Worm (Caenorhabditis elegans) whole organism, L4 larva: ENCODE results near the gene F40F9.3.

Experiments
- R02D3.7 ChIP-seq: fragments of 150-350 bp; sonication (generic microtip); optimal IDR thresholded peaks from 3 replicates; lab custom pipeline; 2014; ENCODE audit warnings: missing biosample characterization, missing genetic modification characterization
- ZK337.2 ChIP-seq: fragments of 200-800 bp; sonication (Bioruptor generic); IDR thresholded peaks from 2 replicates; pipeline ENCODE4 v1.3.6; 2022; ENCODE audit warnings: missing genetic modification reagents, missing genetic modification characterization, missing compliant biosample characterization
- arid-1 ChIP-seq: fragments of 200-800 bp; sonication (Bioruptor generic); conservative IDR thresholded peaks from 2 replicates; pipeline ENCODE4 v1.3.6; 2022; ENCODE audit warnings: missing genetic modification reagents, missing genetic modification characterization, missing compliant biosample characterization
- dmd-8 ChIP-seq: fragments of 200-800 bp; sonication (Bioruptor generic); IDR thresholded peaks from 2 replicates; pipeline ENCODE4 v1.3.6; 2022; ENCODE audit warnings: missing genetic modification characterization, missing compliant biosample characterization
- dpl-1 ChIP-seq: fragments of 150-350 bp; optimal IDR thresholded peaks from 2 replicates; lab custom pipeline; 2014; ENCODE audit warnings: missing biosample characterization, missing genetic modification reagents, missing genetic modification characterization
- fkh-10 ChIP-seq: fragments of 150-350 bp; optimal IDR thresholded peaks from 2 replicates; lab custom pipeline; 2014; ENCODE audit warnings: missing biosample characterization, missing genetic modification reagents, missing genetic modification characterization
- gei-8 ChIP-seq: fragments of 200-800 bp; sonication (Bioruptor generic); optimal IDR thresholded peaks from 2 replicates; lab custom pipeline; 2018; ENCODE audit warnings: mild to moderate bottlenecking, missing genetic modification characterization, missing compliant biosample characterization
- hlh-11 ChIP-seq: fragments of 200-800 bp; sonication (Bioruptor generic); optimal IDR thresholded peaks from 2 replicates; lab custom pipeline; 2018; ENCODE audit warnings: mild to moderate bottlenecking, missing genetic modification characterization, missing compliant biosample characterization
- hlh-30 ChIP-seq: sonication (generic microtip); optimal IDR thresholded peaks from 2 replicates; lab custom pipeline; 2017; ENCODE audit warnings: antibody characterized with exemption, mild to moderate bottlenecking, missing genetic modification characterization, missing compliant biosample characterization; ENCODE audit not compliant: insufficient read depth
- lim-7 ChIP-seq: fragments of 200-800 bp; sonication (Bioruptor generic); IDR thresholded peaks from 2 replicates; pipeline ENCODE4 v1.3.6; 2022; ENCODE audit warnings: missing genetic modification characterization, missing compliant biosample characterization
- lin-29 ChIP-seq: fragments of 200-800 bp; sonication (Bioruptor generic); IDR thresholded peaks from 2 replicates; pipeline ENCODE4 v1.3.6; 2022; ENCODE audit warnings: missing genetic modification reagents, missing genetic modification characterization, missing compliant biosample characterization
- lin-38 ChIP-seq: fragments of 200-800 bp; sonication (Bioruptor generic); IDR thresholded peaks from 2 replicates; pipeline ENCODE4 v1.3.6; 2022; ENCODE audit warnings: missing genetic modification reagents, missing genetic modification characterization, missing compliant biosample characterization
- lir-3 ChIP-seq: sonication (generic microtip); optimal IDR thresholded peaks from 2 replicates; lab custom pipeline; 2016; ENCODE audit warnings: mild to moderate bottlenecking, missing genetic modification characterization, missing compliant biosample characterization
- mdl-1 ChIP-seq, 2 experiments: fragments of 150-350 bp in 1 of 2; sonication (generic microtip) in 1 of 2; optimal IDR thresholded peaks; 2 replicates each; lab custom pipeline; 2014 to 2017; ENCODE audit warnings: missing biosample characterization in 2 of 2, missing genetic modification characterization in 2 of 2
- mdt-29 ChIP-seq: fragments of 200-800 bp; sonication (Bioruptor generic); IDR thresholded peaks from 2 replicates; pipeline ENCODE4 v1.3.6; 2022; ENCODE audit warnings: missing genetic modification reagents, missing genetic modification characterization, missing compliant biosample characterization
- mep-1 ChIP-seq: fragments of 150-350 bp; sonication (generic microtip); optimal IDR thresholded peaks from 3 replicates; lab custom pipeline; 2014; ENCODE audit warnings: missing biosample characterization, missing genetic modification characterization
- mxl-3 ChIP-seq: fragments of 200-800 bp; sonication (Bioruptor generic); optimal IDR thresholded peaks from 2 replicates; lab custom pipeline; 2018; ENCODE audit warnings: mild to moderate bottlenecking, missing genetic modification characterization, missing compliant biosample characterization
- nhr-102 ChIP-seq: sonication (generic microtip); optimal IDR thresholded peaks from 2 replicates; lab custom pipeline; 2016; ENCODE audit warnings: mild to moderate bottlenecking, missing genetic modification characterization, moderate library complexity, missing compliant biosample characterization
- nhr-25 ChIP-seq: sonication (generic microtip); optimal IDR thresholded peaks from 2 replicates; lab custom pipeline; 2017; ENCODE audit warnings: missing genetic modification characterization, mild to moderate bottlenecking, missing compliant biosample characterization, antibody characterized with exemption, moderate library complexity, borderline replicate concordance; ENCODE audit not compliant: insufficient read depth
- nhr-28 ChIP-seq: fragments of 150-350 bp; optimal IDR thresholded peaks from 2 replicates; lab custom pipeline; 2014; ENCODE audit warnings: missing biosample characterization, missing genetic modification characterization
- nhr-42 ChIP-seq: fragments of 200-800 bp; sonication (Bioruptor generic); IDR thresholded peaks from 2 replicates; pipeline ENCODE4 v1.3.6; 2022; ENCODE audit warnings: missing genetic modification characterization, missing compliant biosample characterization
- nhr-76 ChIP-seq: fragments of 150-350 bp; optimal IDR thresholded peaks from 2 replicates; lab custom pipeline; 2014; ENCODE audit warnings: missing biosample characterization, missing genetic modification characterization
- saeg-2 ChIP-seq: fragments of 200-800 bp; sonication (Bioruptor generic); IDR thresholded peaks from 2 replicates; pipeline ENCODE4 v1.3.6; 2022; ENCODE audit warnings: missing genetic modification reagents, missing genetic modification characterization, missing compliant biosample characterization
- sdz-12 ChIP-seq: fragments of 200-800 bp; sonication (Bioruptor generic); optimal IDR thresholded peaks from 2 replicates; lab custom pipeline; 2018; ENCODE audit warnings: mild to moderate bottlenecking, missing genetic modification characterization, missing compliant biosample characterization
- set-16 ChIP-seq: fragments of 200-800 bp; sonication (Bioruptor generic); IDR thresholded peaks from 2 replicates; pipeline ENCODE4 v1.3.6; 2022; ENCODE audit warnings: missing genetic modification reagents, missing genetic modification characterization, missing compliant biosample characterization
- snpc-1.2 ChIP-seq: fragments of 200-800 bp; sonication (Bioruptor generic); IDR thresholded peaks from 2 replicates; pipeline ENCODE4 v1.3.6; 2022; ENCODE audit warnings: missing genetic modification reagents, missing genetic modification characterization, missing compliant biosample characterization
- unc-130 ChIP-seq: sonication (generic microtip); optimal IDR thresholded peaks from 2 replicates; lab custom pipeline; 2016; ENCODE audit warnings: missing genetic modification reagents, missing genetic modification characterization, missing compliant biosample characterization
- unc-39 ChIP-seq: sonication (generic microtip); optimal IDR thresholded peaks from 2 replicates; lab custom pipeline; 2017; ENCODE audit warnings: missing biosample characterization, missing genetic modification characterization
- unc-62 ChIP-seq, 3 experiments: fragments of 150-350 bp in 1 of 3; sonication (generic microtip); optimal IDR thresholded peaks in 2 of 3; peaks in 1 of 3; 1 replicate in 1 of 3; 2 replicates in 2 of 3; lab custom pipeline; 2014 to 2017; ENCODE audit warnings: missing biosample characterization in 3 of 3, missing genetic modification characterization in 3 of 3, missing genetic modification reagents in 3 of 3, missing genotype in 1 of 3
- vab-7 ChIP-seq: fragments of 200-800 bp; sonication (Bioruptor generic); IDR thresholded peaks from 2 replicates; pipeline ENCODE4 v1.3.6; 2022; ENCODE audit warnings: missing genetic modification reagents, missing genetic modification characterization, missing compliant biosample characterization
- zag-1 ChIP-seq: fragments of 150-350 bp; optimal IDR thresholded peaks from 2 replicates; lab custom pipeline; 2014; ENCODE audit warnings: missing biosample characterization, missing genetic modification characterization

The F40F9.3 gene

DNA sequence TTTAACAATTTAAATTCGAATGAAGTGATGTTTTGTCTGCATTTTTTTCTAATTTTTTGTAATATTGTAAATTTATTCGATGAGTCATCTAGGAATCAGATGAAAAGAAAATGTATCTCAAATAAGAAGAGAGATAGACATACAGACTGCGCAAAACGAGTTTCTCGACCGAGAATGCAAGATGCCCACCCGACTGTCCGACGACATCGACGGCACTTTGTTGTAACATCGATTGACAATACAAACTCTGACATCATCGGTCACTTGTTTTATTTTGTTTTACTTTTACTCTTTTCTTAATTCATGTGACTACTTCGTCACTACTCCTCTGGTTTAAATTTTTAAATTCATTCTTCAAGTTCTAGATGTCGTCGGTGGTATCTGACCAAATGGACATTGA is 25.8 kb downstream of the F40F9.3 start, which contains the start of gene sta-2:
Gene sta-2 (plus strand): TSS at position 349 of the 400 bp plus-strand sequence.
- TF ChIP-seq unc-62 (GFP tag; optimal IDR thresholded peaks at IDR 0.05 in 1 of 2; lab: Kevin White, UChicago) (peak in 1 of 2 experiments; percentile 64), unc-62 (tag; optimal IDR thresholded peaks at IDR 0.05; lab: Kevin White, UChicago) (no peak), nhr-25 (peak; percentile 31), mdl-1 (tag; optimal IDR thresholded peaks at IDR 0.05; lab: Kevin White, UChicago) (peak in 1 of 2 experiments; percentile 26), mep-1 (peak; percentile 0), hlh-11 (peak; percentile 19), mxl-3 (GFP tag; lab: Kevin White, UChicago) (peak; percentile 5), fkh-10 (GFP tag; lab: Kevin White, UChicago) (no peak), nhr-28 (tag; lab: Kevin White, UChicago) (peak; percentile 50), unc-130 (no peak), hlh-30 (tag; lab: Kevin White, UChicago) (peak; percentile 57), arid-1 (GFP tag; lab: Robert Waterston, UW) (no peak)

DNA sequence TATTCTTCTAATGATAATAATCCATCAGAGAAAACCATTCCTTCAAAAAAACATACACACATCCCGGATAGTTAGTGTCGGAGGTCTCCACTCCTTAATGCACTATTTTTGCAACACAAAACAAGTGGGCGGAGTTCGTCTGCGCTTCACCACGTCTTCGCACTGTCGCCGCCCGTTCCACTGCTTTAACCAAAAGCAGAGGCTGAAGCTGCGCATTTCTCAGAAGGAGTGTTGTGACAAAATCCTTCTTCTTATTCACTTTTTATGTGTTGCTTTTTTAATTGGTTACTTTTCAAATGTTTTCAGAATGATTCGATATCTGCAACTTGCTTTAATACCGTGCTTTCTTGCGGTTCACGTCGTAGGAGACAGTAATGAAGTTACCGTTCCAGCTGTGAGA is 29.9 kb downstream of the F40F9.3 start, which contains the start of gene F58E6.13:
Gene F58E6.13 (plus strand): TSS at position 301 of the 400 bp plus-strand sequence.
- TF ChIP-seq unc-130: no peak
- no peak for TF ChIP-seq lir-3
- TF ChIP-seq lin-29 (GFP tag; lab: Robert Waterston, UW): no peak

DNA sequence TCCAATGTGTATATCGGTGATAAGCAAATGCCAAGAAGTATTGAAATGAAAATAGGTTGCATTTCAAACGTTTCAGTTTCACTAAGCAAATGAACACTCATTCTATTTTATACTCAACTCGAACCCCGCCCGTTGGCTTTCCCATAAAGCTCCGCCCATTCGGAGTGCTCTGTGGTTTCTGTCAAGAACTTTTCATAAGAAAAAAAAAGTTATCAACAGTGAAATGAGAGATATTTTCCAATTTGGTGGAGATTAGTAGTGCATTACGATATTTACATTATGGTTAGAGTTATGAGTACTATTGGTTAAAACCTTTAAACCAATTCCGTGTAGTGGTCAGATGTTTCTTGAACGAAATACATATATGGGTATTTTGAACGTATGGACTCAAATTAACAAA is 35.3 kb downstream of the F40F9.3 start, which contains the start of gene F58E6.4:
Gene F58E6.4 (minus strand): TSS at position 101 of the 400 bp plus-strand sequence.
- TF ChIP-seq mxl-3 (GFP tag; lab: Kevin White, UChicago) (no peak), sdz-12 (GFP tag; lab: Kevin White, UChicago) (no peak), mdt-29 (no peak), R02D3.7 (tag; lab: Kevin White, UChicago) (no peak), lin-38 (GFP tag; lab: Robert Waterston, UW) (no peak), zag-1 (tag; lab: Kevin White, UChicago) (no peak), dpl-1 (GFP tag; lab: Kevin White, UChicago) (no peak), nhr-102 (tag; lab: Kevin White, UChicago) (no peak), ZK337.2 (GFP tag; lab: Robert Waterston, UW) (no peak), unc-130 (no peak), nhr-76 (no peak), vab-7 (GFP tag; lab: Robert Waterston, UW) (no peak), gei-8 (GFP tag; lab: Kevin White, UChicago) (no peak)

DNA sequence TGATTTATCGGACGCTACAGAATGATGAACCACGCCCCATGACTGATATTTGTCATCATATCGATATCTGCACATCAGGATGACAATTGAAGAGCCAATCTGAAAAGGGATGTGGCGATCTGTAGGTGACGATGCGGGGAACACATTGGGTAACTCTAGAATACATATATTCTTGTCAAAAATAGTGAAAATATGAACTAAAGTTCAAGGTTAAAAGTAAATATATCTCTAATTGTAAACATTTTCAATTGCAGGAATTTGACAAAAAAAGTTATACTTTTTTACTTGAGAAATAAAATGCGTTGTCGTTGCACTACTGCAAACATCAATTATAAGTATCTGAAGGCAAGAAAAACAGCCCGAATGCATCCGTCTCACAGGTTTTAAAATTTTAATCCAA is 37.9 kb downstream of the F40F9.3 start, which contains the start of gene F58E6.6:
Gene F58E6.6 (minus strand): TSS at position 101 of the 400 bp plus-strand sequence.
- no peak for TF ChIP-seq arid-1 (GFP tag; lab: Robert Waterston, UW)
- no peak for TF ChIP-seq nhr-42 (GFP tag; lab: Robert Waterston, UW)

DNA sequence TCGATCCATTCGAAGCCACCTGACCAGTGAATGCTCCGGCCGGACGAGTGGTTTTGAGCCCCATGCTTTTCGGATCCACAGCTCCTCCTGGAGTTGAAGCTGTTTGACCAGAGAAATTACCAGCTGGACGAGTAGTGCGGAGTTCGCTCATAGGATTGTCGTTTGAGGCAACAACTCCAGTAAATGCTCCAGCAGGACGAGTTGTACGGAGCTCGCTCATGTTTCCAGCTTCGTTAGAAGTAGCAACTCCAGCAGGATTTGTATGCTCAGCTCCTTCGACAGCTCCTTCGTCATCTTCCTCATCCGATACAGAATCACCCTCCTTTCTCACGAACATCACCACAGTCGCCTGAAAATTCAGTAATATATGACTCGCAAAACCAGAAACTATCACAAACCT is 38.5 kb downstream of the F40F9.3 start:
- TF ChIP-seq fkh-10 (GFP tag; lab: Kevin White, UChicago) (no peak), dmd-8 (GFP tag; lab: Robert Waterston, UW) (0 out of 2 replicates have a peak, but pooled peaks have one; percentile 53)

DNA sequence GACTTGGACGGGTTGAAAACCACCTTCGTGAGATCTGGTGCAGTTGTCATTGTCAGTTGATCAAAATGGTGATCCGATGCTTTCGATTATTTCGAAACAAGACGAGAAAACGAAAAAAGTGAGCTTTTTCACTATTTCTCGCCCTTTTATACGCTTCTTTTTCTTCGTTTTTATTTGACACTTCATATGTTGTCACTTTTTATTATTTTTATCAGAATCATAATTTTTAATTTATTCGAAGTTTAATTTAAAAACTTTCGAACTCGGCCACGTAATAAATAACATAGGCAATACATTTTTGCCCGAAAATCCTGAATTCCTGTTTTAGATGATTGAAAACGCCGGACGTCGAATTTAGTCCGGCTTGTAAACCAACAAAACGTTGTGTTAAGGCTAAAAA is 39.5 kb downstream of the F40F9.3 start, which contains the start of gene F58E6.5:
Gene F58E6.5 (minus strand): TSS at position 101 of the 400 bp plus-strand sequence.
- no peak for TF ChIP-seq nhr-76
- TF ChIP-seq, all 104 proteins: peak for 0

DNA sequence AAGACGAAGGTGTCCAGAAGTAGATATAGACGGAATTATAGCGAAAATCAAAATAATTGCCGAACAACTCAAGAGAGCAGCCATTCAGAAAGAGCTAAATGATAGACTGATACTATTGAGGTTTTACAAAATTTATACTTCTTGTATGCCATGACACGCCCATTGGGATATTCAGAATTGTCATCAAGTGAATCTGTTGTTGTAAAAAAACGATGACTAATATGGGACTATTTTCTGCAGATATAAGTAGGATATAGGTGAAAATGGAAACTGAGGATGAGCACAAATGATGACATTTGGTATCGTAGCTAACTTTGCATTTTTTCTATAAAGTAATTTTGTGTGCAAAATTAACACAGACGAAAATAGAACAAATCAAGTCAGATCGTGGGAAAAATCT is 40.7 kb downstream of the F40F9.3 start, which contains the start of gene F58E6.8:
Gene F58E6.8 (minus strand): TSS at position 101 of the 400 bp plus-strand sequence.
- TF ChIP-seq unc-62 (GFP tag; optimal IDR thresholded peaks at IDR 0.05 in 1 of 2; lab: Kevin White, UChicago) (no peak), unc-62 (tag; optimal IDR thresholded peaks at IDR 0.05; lab: Kevin White, UChicago) (no peak), set-16 (GFP tag; lab: Robert Waterston, UW) (no peak), saeg-2 (GFP tag; lab: Robert Waterston, UW) (no peak), hlh-30 (tag; lab: Kevin White, UChicago) (no peak), unc-39 (tag; lab: Kevin White, UChicago) (no peak), lim-7 (no peak), snpc-1.2 (GFP tag; lab: Robert Waterston, UW) (no peak)
